Worm (Caenorhabditis elegans) whole organism, late embryonic: ENCODE measurements around the gene Y39H10B.3.

Experiments
- C38D4.7 ChIP-seq: fragments of 200-800 bp; sonication (Bioruptor generic); optimal IDR thresholded peaks from 2 replicates; lab custom pipeline; 2018; ENCODE audit warnings: mild to moderate bottlenecking, missing genetic modification characterization, moderate library complexity, missing compliant biosample characterization
- F13H6.1 ChIP-seq: sonication (generic microtip); optimal IDR thresholded peaks from 2 replicates; lab custom pipeline; 2016; ENCODE audit warnings: missing genetic modification characterization, missing compliant biosample characterization
- K02D7.2 ChIP-seq: sonication (generic microtip); optimal IDR thresholded peaks from 2 replicates; lab custom pipeline; 2017; ENCODE audit warnings: mild to moderate bottlenecking, missing genetic modification characterization, missing compliant biosample characterization
- K09A11.1 ChIP-seq: sonication (generic microtip); optimal IDR thresholded peaks from 2 replicates; lab custom pipeline; 2017; ENCODE audit warnings: antibody characterized with exemption, mild to moderate bottlenecking, missing genetic modification characterization, missing compliant biosample characterization; ENCODE audit not compliant: insufficient read depth
- ahr-1 ChIP-seq: sonication (generic microtip); optimal IDR thresholded peaks from 2 replicates; lab custom pipeline; 2016; ENCODE audit warnings: missing genetic modification characterization, missing compliant biosample characterization
- ama-1 ChIP-seq: fragments of 150-350 bp; optimal IDR thresholded peaks from 2 replicates; lab custom pipeline; 2014
- ceh-14 ChIP-seq: sonication (generic microtip); optimal IDR thresholded peaks from 2 replicates; lab custom pipeline; 2016; ENCODE audit warnings: missing genotype, missing genetic modification characterization, missing compliant biosample characterization
- ceh-18 ChIP-seq: sonication (generic microtip); optimal IDR thresholded peaks from 2 replicates; lab custom pipeline; 2016; ENCODE audit warnings: missing genetic modification characterization, missing compliant biosample characterization
- ceh-19 ChIP-seq: fragments of 200-800 bp; sonication (Bioruptor generic); optimal IDR thresholded peaks from 2 replicates; lab custom pipeline; 2018; ENCODE audit warnings: mild to moderate bottlenecking, missing genetic modification characterization, missing compliant biosample characterization
- ceh-22 ChIP-seq: sonication (generic microtip); optimal IDR thresholded peaks from 2 replicates; lab custom pipeline; 2017; ENCODE audit warnings: missing biosample characterization, missing genetic modification characterization
- ceh-24 ChIP-seq: sonication (generic microtip); optimal IDR thresholded peaks from 2 replicates; lab custom pipeline; 2016; ENCODE audit warnings: mild to moderate bottlenecking, missing genetic modification characterization, missing compliant biosample characterization
- ceh-30 ChIP-seq: fragments of 150-350 bp; optimal IDR thresholded peaks from 2 replicates; lab custom pipeline; 2014; ENCODE audit warnings: missing biosample characterization, missing genetic modification characterization
- ceh-45 ChIP-seq: fragments of 200-800 bp; sonication (Bioruptor generic); IDR thresholded peaks from 2 replicates; pipeline ENCODE4 v1.3.6; 2022; ENCODE audit warnings: missing genetic modification reagents, missing genetic modification characterization, missing compliant biosample characterization
- ceh-6 ChIP-seq: fragments of 200-800 bp; sonication (Bioruptor generic); optimal IDR thresholded peaks from 2 replicates; lab custom pipeline; 2018; ENCODE audit warnings: mild to moderate bottlenecking, missing genetic modification characterization, missing compliant biosample characterization
- che-1 ChIP-seq: sonication (generic microtip); optimal IDR thresholded peaks from 2 replicates; lab custom pipeline; 2016; ENCODE audit warnings: mild to moderate bottlenecking, missing genetic modification characterization, missing compliant biosample characterization
- dmd-4 ChIP-seq: sonication (generic microtip); optimal IDR thresholded peaks from 2 replicates; lab custom pipeline; 2016; ENCODE audit warnings: borderline replicate concordance, missing genetic modification characterization, missing compliant biosample characterization
- dve-1 ChIP-seq: sonication (generic microtip); optimal IDR thresholded peaks from 2 replicates; lab custom pipeline; 2017; ENCODE audit warnings: antibody characterized with exemption, mild to moderate bottlenecking, missing genetic modification characterization, missing compliant biosample characterization
- elt-2 ChIP-seq: sonication (generic microtip); optimal IDR thresholded peaks from 2 replicates; lab custom pipeline; 2016; ENCODE audit warnings: missing genetic modification reagents, missing genetic modification characterization, missing compliant biosample characterization
- elt-4 ChIP-seq: sonication (generic microtip); optimal IDR thresholded peaks from 2 replicates; lab custom pipeline; 2016; ENCODE audit warnings: missing genetic modification characterization, missing compliant biosample characterization
- eyg-1 ChIP-seq: sonication (generic microtip); optimal IDR thresholded peaks from 2 replicates; lab custom pipeline; 2016; ENCODE audit warnings: missing genotype, missing genetic modification characterization, missing compliant biosample characterization
- fax-1 ChIP-seq: sonication (generic microtip); optimal IDR thresholded peaks from 2 replicates; lab custom pipeline; 2016; ENCODE audit warnings: missing genotype, missing genetic modification characterization, missing compliant biosample characterization
- fkh-10 ChIP-seq: fragments of 150-350 bp; optimal IDR thresholded peaks from 2 replicates; lab custom pipeline; 2014; ENCODE audit warnings: missing biosample characterization, missing genetic modification reagents, missing genetic modification characterization
- fkh-6 ChIP-seq: sonication (generic microtip); optimal IDR thresholded peaks from 2 replicates; lab custom pipeline; 2016; ENCODE audit warnings: missing genetic modification characterization, missing compliant biosample characterization
- gmeb-2 ChIP-seq: sonication (generic microtip); optimal IDR thresholded peaks from 2 replicates; lab custom pipeline; 2016; ENCODE audit warnings: missing genetic modification characterization, inconsistent platforms, missing compliant biosample characterization
- hlh-13 ChIP-seq: fragments of 200-800 bp; sonication (Bioruptor generic); optimal IDR thresholded peaks from 2 replicates; lab custom pipeline; 2018; ENCODE audit warnings: mild to moderate bottlenecking, missing genetic modification characterization, missing compliant biosample characterization
- hlh-15 ChIP-seq: sonication (generic microtip); optimal IDR thresholded peaks from 2 replicates; lab custom pipeline; 2016; ENCODE audit warnings: missing genetic modification characterization, missing compliant biosample characterization
- hlh-30 ChIP-seq: sonication (generic microtip); optimal IDR thresholded peaks from 2 replicates; lab custom pipeline; 2017; ENCODE audit warnings: antibody characterized with exemption, missing genetic modification characterization, missing compliant biosample characterization; ENCODE audit not compliant: insufficient read depth
- hlh-8 ChIP-seq: sonication (generic microtip); optimal IDR thresholded peaks from 2 replicates; lab custom pipeline; 2016; ENCODE audit warnings: missing genotype, missing genetic modification characterization, missing compliant biosample characterization
- lin-11 ChIP-seq: fragments of 200-800 bp; sonication (Bioruptor generic); optimal IDR thresholded peaks from 2 replicates; lab custom pipeline; 2018; ENCODE audit warnings: mild to moderate bottlenecking, missing genetic modification characterization, missing compliant biosample characterization
- madf-2 ChIP-seq: sonication (generic microtip); optimal IDR thresholded peaks from 2 replicates; lab custom pipeline; 2017; ENCODE audit warnings: missing genetic modification characterization, missing compliant biosample characterization
- mec-3 ChIP-seq: sonication (generic microtip); optimal IDR thresholded peaks from 2 replicates; lab custom pipeline; 2016; ENCODE audit warnings: borderline replicate concordance, missing genetic modification characterization, missing compliant biosample characterization
- nfya-1 ChIP-seq: sonication (generic microtip); optimal IDR thresholded peaks from 2 replicates; lab custom pipeline; 2017; ENCODE audit warnings: missing genetic modification characterization, mild to moderate bottlenecking, missing compliant biosample characterization, antibody characterized with exemption, moderate library complexity
- npax-4 ChIP-seq: sonication (generic microtip); optimal IDR thresholded peaks from 2 replicates; lab custom pipeline; 2016; ENCODE audit warnings: missing genetic modification characterization, missing compliant biosample characterization
- pag-3 ChIP-seq: sonication (generic microtip); optimal IDR thresholded peaks from 2 replicates; lab custom pipeline; 2016; ENCODE audit warnings: missing compliant biosample characterization, missing genetic modification characterization, borderline replicate concordance
- pat-9 ChIP-seq: fragments of 200-800 bp; sonication (Bioruptor generic); optimal IDR thresholded peaks from 2 replicates; lab custom pipeline; 2018; ENCODE audit warnings: mild to moderate bottlenecking, missing genetic modification characterization, moderate library complexity, missing compliant biosample characterization
- pax-1 ChIP-seq: fragments of 150-350 bp; optimal IDR thresholded peaks from 2 replicates; lab custom pipeline; 2014; ENCODE audit warnings: missing biosample characterization, missing genetic modification characterization
- pqm-1 ChIP-seq: sonication (generic microtip); optimal IDR thresholded peaks from 2 replicates; lab custom pipeline; 2016; ENCODE audit warnings: missing genetic modification characterization, missing compliant biosample characterization
- pros-1 ChIP-seq: fragments of 150-350 bp; optimal IDR thresholded peaks from 2 replicates; lab custom pipeline; 2014; ENCODE audit warnings: missing biosample characterization, missing genetic modification reagents, missing genetic modification characterization
- ref-2 ChIP-seq: sonication (generic microtip); optimal IDR thresholded peaks from 2 replicates; lab custom pipeline; 2016; ENCODE audit warnings: missing genetic modification characterization, missing compliant biosample characterization
- rnt-1 ChIP-seq: sonication (generic microtip); optimal IDR thresholded peaks from 2 replicates; lab custom pipeline; 2016; ENCODE audit warnings: missing genetic modification characterization, missing compliant biosample characterization
- sdc-2 ChIP-seq: sonication (generic microtip); optimal IDR thresholded peaks from 2 replicates; lab custom pipeline; 2016; ENCODE audit warnings: missing genotype, missing genetic modification characterization, missing compliant biosample characterization
- sox-2 ChIP-seq: fragments of 200-800 bp; sonication (Bioruptor generic); IDR thresholded peaks from 2 replicates; pipeline ENCODE4 v1.3.6; 2022; ENCODE audit warnings: missing genetic modification reagents, missing genetic modification characterization, missing compliant biosample characterization
- sox-4 ChIP-seq: sonication (generic microtip); optimal IDR thresholded peaks from 2 replicates; lab custom pipeline; 2017; ENCODE audit warnings: mild to moderate bottlenecking, missing genetic modification characterization, inconsistent platforms, missing compliant biosample characterization
- syd-9 ChIP-seq: sonication (generic microtip); optimal IDR thresholded peaks from 2 replicates; lab custom pipeline; 2016; ENCODE audit warnings: mild to moderate bottlenecking, missing genetic modification characterization, moderate library complexity, missing compliant biosample characterization
- tbx-2 ChIP-seq: sonication (generic microtip); optimal IDR thresholded peaks from 2 replicates; lab custom pipeline; 2016; ENCODE audit warnings: missing genetic modification characterization, missing compliant biosample characterization
- tbx-7 ChIP-seq: sonication (generic microtip); optimal IDR thresholded peaks from 2 replicates; lab custom pipeline; 2016; ENCODE audit warnings: missing genotype, missing genetic modification characterization, missing compliant biosample characterization
- unc-3 ChIP-seq, 2 experiments: fragments of 200-800 bp in 1 of 2; sonication (Bioruptor generic) in 1 of 2; sonication (generic microtip) in 1 of 2; conservative IDR thresholded peaks in 1 of 2; optimal IDR thresholded peaks in 1 of 2; 2 replicates each; pipeline versions ENCODE4 v1.3.6 to Lab custom; 2016 to 2022; ENCODE audit warnings: missing compliant biosample characterization in 2 of 2, missing genetic modification characterization in 2 of 2, missing genetic modification reagents in 1 of 2
- unc-55 ChIP-seq: sonication (generic microtip); optimal IDR thresholded peaks from 2 replicates; lab custom pipeline; 2017; ENCODE audit warnings: missing biosample characterization, missing genetic modification reagents, missing genetic modification characterization
- unc-86 ChIP-seq: sonication (generic microtip); optimal IDR thresholded peaks from 2 replicates; lab custom pipeline; 2016; ENCODE audit warnings: missing genetic modification characterization, missing compliant biosample characterization
- zip-5 ChIP-seq: sonication (generic microtip); optimal IDR thresholded peaks from 2 replicates; lab custom pipeline; 2016; ENCODE audit warnings: missing genetic modification characterization, missing compliant biosample characterization
- ztf-16 ChIP-seq: sonication (generic microtip); optimal IDR thresholded peaks from 2 replicates; lab custom pipeline; 2017; ENCODE audit warnings: missing genetic modification characterization, missing compliant biosample characterization

Y39H10B.3 gene

DNA sequence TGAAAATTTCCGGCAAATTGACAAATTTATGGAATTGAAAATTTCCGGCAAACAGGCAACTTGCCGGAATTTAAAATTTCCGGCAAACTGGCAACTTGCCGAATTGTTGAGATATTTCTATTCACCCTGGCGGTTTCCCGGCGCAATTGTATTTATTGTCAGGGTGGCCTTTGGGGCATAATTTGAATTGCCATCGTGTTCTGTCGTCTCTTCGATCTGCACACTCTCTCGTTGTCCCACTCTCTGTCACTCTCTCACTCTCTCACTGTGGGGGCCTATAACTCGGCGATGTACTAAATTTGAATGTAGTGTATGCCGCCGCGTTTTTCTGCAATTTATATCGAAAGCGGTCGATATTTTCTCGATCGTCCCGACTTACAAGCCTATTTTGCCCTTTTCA lies 32.4 kb downstream of the Y39H10B.3 start:
- TF ChIP-seq rnt-1 (tag; lab: Kevin White, UChicago) (no peak), pat-9 (tag; lab: Kevin White, UChicago) (no peak), hlh-8 (tag; lab: Kevin White, UChicago) (no peak), tbx-2 (tag; lab: Kevin White, UChicago) (no peak), K02D7.2 (tag; lab: Kevin White, UChicago) (no peak), K09A11.1 (no peak), hlh-15 (no peak), madf-2 (tag; lab: Kevin White, UChicago) (no peak), nfya-1 (no peak), ama-1 (lab: Kevin White, UChicago) (no peak), ceh-24 (tag; lab: Kevin White, UChicago) (no peak), ref-2 (tag; lab: Kevin White, UChicago) (no peak), unc-3 (GFP tag; conservative IDR thresholded peaks at IDR 0.05; lab: Robert Waterston, UW) (no peak), unc-3 (tag; optimal IDR thresholded peaks at IDR 0.05; lab: Kevin White, UChicago) (no peak), che-1 (no peak), sdc-2 (tag; lab: Kevin White, UChicago) (no peak), sox-2 (GFP tag; lab: Robert Waterston, UW) (no peak; the same call in 1 of the 2 replicates)

DNA sequence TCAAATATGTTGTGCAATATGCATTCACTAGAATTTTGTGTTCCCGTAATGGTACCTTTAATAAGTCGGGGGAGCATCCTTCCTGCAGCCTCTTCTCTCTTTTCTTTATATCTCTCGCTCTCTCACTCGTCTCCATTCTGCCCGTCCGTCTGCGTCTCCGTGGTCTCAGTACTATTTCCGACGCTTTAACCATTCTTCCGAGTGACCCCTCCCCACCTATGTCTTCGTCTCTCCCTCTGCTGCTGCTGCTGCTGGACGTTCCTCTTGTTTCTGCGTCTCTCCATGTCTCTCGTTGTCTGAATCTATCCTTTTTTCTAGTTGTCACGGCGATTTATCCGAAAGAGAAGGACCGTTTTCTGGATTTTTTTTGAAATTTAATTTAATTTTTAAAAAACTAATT lies 33.3 kb downstream of the Y39H10B.3 start:
- TF ChIP-seq ztf-16 (tag; lab: Kevin White, UChicago) = no peak
- TF ChIP-seq mec-3 (tag; lab: Kevin White, UChicago) = no peak
- TF ChIP-seq hlh-8 (tag; lab: Kevin White, UChicago) = no peak
- TF ChIP-seq hlh-13 (GFP tag; lab: Kevin White, UChicago) = no peak
- no peak for TF ChIP-seq pag-3 (tag; lab: Kevin White, UChicago)
- TF ChIP-seq elt-4 = no peak
- TF ChIP-seq npax-4 (tag; lab: Kevin White, UChicago) = no peak
- peak; percentile 30 for TF ChIP-seq pros-1 (tag; lab: Kevin White, UChicago)
- TF ChIP-seq ceh-45 (GFP tag; lab: Robert Waterston, UW) = no peak
- TF ChIP-seq fax-1 = no peak
- TF ChIP-seq eyg-1 = no peak
- no peak for TF ChIP-seq sox-2 (GFP tag; lab: Robert Waterston, UW)
- TF ChIP-seq lin-11 = no peak
- TF ChIP-seq tbx-7 (tag; lab: Kevin White, UChicago) = no peak
- peak; percentile 24 for TF ChIP-seq ceh-18 (tag; lab: Kevin White, UChicago)
- peak; percentile 74 for TF ChIP-seq unc-55 (GFP tag; lab: Kevin White, UChicago)
- TF ChIP-seq elt-2 (tag; lab: Kevin White, UChicago) = no peak
- no peak for TF ChIP-seq gmeb-2 (tag; lab: Kevin White, UChicago)
- no peak for TF ChIP-seq zip-5
- TF ChIP-seq fkh-10 (GFP tag; lab: Kevin White, UChicago) = no peak
- no peak for TF ChIP-seq ahr-1
- TF ChIP-seq fkh-6 (tag; lab: Kevin White, UChicago) = no peak
- no peak for TF ChIP-seq pax-1
- no peak for TF ChIP-seq dve-1 (tag; lab: Kevin White, UChicago)
- no peak for TF ChIP-seq ceh-30
- no peak for TF ChIP-seq unc-3 (GFP tag; conservative IDR thresholded peaks at IDR 0.05; lab: Robert Waterston, UW)
- TF ChIP-seq unc-3 (tag; optimal IDR thresholded peaks at IDR 0.05; lab: Kevin White, UChicago) = no peak
- peak; percentile 30 for TF ChIP-seq ceh-14 (tag; lab: Kevin White, UChicago)
- TF ChIP-seq pqm-1 (tag; lab: Kevin White, UChicago) = no peak
- no peak for TF ChIP-seq ceh-24 (tag; lab: Kevin White, UChicago)
- TF ChIP-seq sox-4 (tag; lab: Kevin White, UChicago) = no peak
- TF ChIP-seq ceh-22 = no peak
- TF ChIP-seq F13H6.1 (tag; lab: Kevin White, UChicago) = peak; percentile 82
- TF ChIP-seq ama-1 (lab: Kevin White, UChicago) = no peak
- no peak for TF ChIP-seq ceh-19 (GFP tag; lab: Kevin White, UChicago)
- no peak for TF ChIP-seq C38D4.7 (GFP tag; lab: Kevin White, UChicago)
- no peak for TF ChIP-seq dmd-4
- TF ChIP-seq sdc-2 (tag; lab: Kevin White, UChicago) = no peak
- no peak for TF ChIP-seq syd-9
- TF ChIP-seq unc-86 = no peak
- TF ChIP-seq ceh-6 (GFP tag; lab: Kevin White, UChicago) = no peak
- TF ChIP-seq pat-9 (tag; lab: Kevin White, UChicago) = no peak
- peak; percentile 53 for TF ChIP-seq hlh-30 (tag; lab: Kevin White, UChicago)
